Worm (Caenorhabditis elegans): ENCODE measurements around the gene F14F7.5.

- TF ChIP-seq dao-5 (tag; optimal IDR thresholded peaks at IDR 0.05) = no peak
- no peak for TF ChIP-seq him-1 (tag; optimal IDR thresholded peaks at IDR 0.05)
Measured at ce11 chrIII:13056230-13056629, 24.4 kb downstream of the F14F7.5 start.
